Worm (Caenorhabditis elegans) whole organism, late embryonic: Measurements from ENCODE around the gene aldo-1.

Experiments
- C08G9.2 ChIP-seq: sonication (generic microtip); optimal IDR thresholded peaks from 2 replicates; lab custom pipeline; 2016; ENCODE audit warnings: mild to moderate bottlenecking, missing genetic modification characterization, moderate library complexity, missing compliant biosample characterization
- C38D4.7 ChIP-seq: fragments of 200-800 bp; sonication (Bioruptor generic); optimal IDR thresholded peaks from 2 replicates; lab custom pipeline; 2018; ENCODE audit warnings: mild to moderate bottlenecking, missing genetic modification characterization, moderate library complexity, missing compliant biosample characterization
- F13H6.1 ChIP-seq: sonication (generic microtip); optimal IDR thresholded peaks from 2 replicates; lab custom pipeline; 2016; ENCODE audit warnings: missing genetic modification characterization, missing compliant biosample characterization
- K02D7.2 ChIP-seq: sonication (generic microtip); optimal IDR thresholded peaks from 2 replicates; lab custom pipeline; 2017; ENCODE audit warnings: mild to moderate bottlenecking, missing genetic modification characterization, missing compliant biosample characterization
- K09A11.1 ChIP-seq: sonication (generic microtip); optimal IDR thresholded peaks from 2 replicates; lab custom pipeline; 2017; ENCODE audit warnings: antibody characterized with exemption, mild to moderate bottlenecking, missing genetic modification characterization, missing compliant biosample characterization; ENCODE audit not compliant: insufficient read depth
- Y22D7AL.16 ChIP-seq: sonication (generic microtip); optimal IDR thresholded peaks from 2 replicates; lab custom pipeline; 2016; ENCODE audit warnings: missing genetic modification characterization, missing compliant biosample characterization
- ama-1 ChIP-seq: fragments of 150-350 bp; optimal IDR thresholded peaks from 2 replicates; lab custom pipeline; 2014
- ceh-14 ChIP-seq: sonication (generic microtip); optimal IDR thresholded peaks from 2 replicates; lab custom pipeline; 2016; ENCODE audit warnings: missing genotype, missing genetic modification characterization, missing compliant biosample characterization
- ceh-19 ChIP-seq: fragments of 200-800 bp; sonication (Bioruptor generic); optimal IDR thresholded peaks from 2 replicates; lab custom pipeline; 2018; ENCODE audit warnings: mild to moderate bottlenecking, missing genetic modification characterization, missing compliant biosample characterization
- ceh-22 ChIP-seq: sonication (generic microtip); optimal IDR thresholded peaks from 2 replicates; lab custom pipeline; 2017; ENCODE audit warnings: missing biosample characterization, missing genetic modification characterization
- ceh-30 ChIP-seq: fragments of 150-350 bp; optimal IDR thresholded peaks from 2 replicates; lab custom pipeline; 2014; ENCODE audit warnings: missing biosample characterization, missing genetic modification characterization
- ceh-45 ChIP-seq: fragments of 200-800 bp; sonication (Bioruptor generic); IDR thresholded peaks from 2 replicates; pipeline ENCODE4 v1.3.6; 2022; ENCODE audit warnings: missing genetic modification reagents, missing genetic modification characterization, missing compliant biosample characterization
- ceh-6 ChIP-seq: fragments of 200-800 bp; sonication (Bioruptor generic); optimal IDR thresholded peaks from 2 replicates; lab custom pipeline; 2018; ENCODE audit warnings: mild to moderate bottlenecking, missing genetic modification characterization, missing compliant biosample characterization
- ceh-9 ChIP-seq: sonication (generic microtip); optimal IDR thresholded peaks from 2 replicates; lab custom pipeline; 2016; ENCODE audit warnings: mild to moderate bottlenecking, missing genetic modification characterization, inconsistent platforms, missing compliant biosample characterization
- elt-4 ChIP-seq: sonication (generic microtip); optimal IDR thresholded peaks from 2 replicates; lab custom pipeline; 2016; ENCODE audit warnings: missing genetic modification characterization, missing compliant biosample characterization
- fkh-6 ChIP-seq: sonication (generic microtip); optimal IDR thresholded peaks from 2 replicates; lab custom pipeline; 2016; ENCODE audit warnings: missing genetic modification characterization, missing compliant biosample characterization
- hlh-13 ChIP-seq: fragments of 200-800 bp; sonication (Bioruptor generic); optimal IDR thresholded peaks from 2 replicates; lab custom pipeline; 2018; ENCODE audit warnings: mild to moderate bottlenecking, missing genetic modification characterization, missing compliant biosample characterization
- hlh-15 ChIP-seq: sonication (generic microtip); optimal IDR thresholded peaks from 2 replicates; lab custom pipeline; 2016; ENCODE audit warnings: missing genetic modification characterization, missing compliant biosample characterization
- hlh-30 ChIP-seq: sonication (generic microtip); optimal IDR thresholded peaks from 2 replicates; lab custom pipeline; 2017; ENCODE audit warnings: antibody characterized with exemption, missing genetic modification characterization, missing compliant biosample characterization; ENCODE audit not compliant: insufficient read depth
- hlh-8 ChIP-seq: sonication (generic microtip); optimal IDR thresholded peaks from 2 replicates; lab custom pipeline; 2016; ENCODE audit warnings: missing genotype, missing genetic modification characterization, missing compliant biosample characterization
- lim-6 ChIP-seq: sonication (generic microtip); optimal IDR thresholded peaks from 2 replicates; lab custom pipeline; 2016; ENCODE audit warnings: missing genetic modification characterization, missing compliant biosample characterization
- mec-3 ChIP-seq: sonication (generic microtip); optimal IDR thresholded peaks from 2 replicates; lab custom pipeline; 2016; ENCODE audit warnings: borderline replicate concordance, missing genetic modification characterization, missing compliant biosample characterization
- nfya-1 ChIP-seq: sonication (generic microtip); optimal IDR thresholded peaks from 2 replicates; lab custom pipeline; 2017; ENCODE audit warnings: missing genetic modification characterization, mild to moderate bottlenecking, missing compliant biosample characterization, antibody characterized with exemption, moderate library complexity
- npax-4 ChIP-seq: sonication (generic microtip); optimal IDR thresholded peaks from 2 replicates; lab custom pipeline; 2016; ENCODE audit warnings: missing genetic modification characterization, missing compliant biosample characterization
- odd-2 ChIP-seq: sonication (generic microtip); optimal IDR thresholded peaks from 2 replicates; lab custom pipeline; 2017; ENCODE audit warnings: antibody characterized with exemption, mild to moderate bottlenecking, missing genetic modification characterization, missing compliant biosample characterization
- pag-3 ChIP-seq: sonication (generic microtip); optimal IDR thresholded peaks from 2 replicates; lab custom pipeline; 2016; ENCODE audit warnings: missing compliant biosample characterization, missing genetic modification characterization, borderline replicate concordance
- pax-1 ChIP-seq: fragments of 150-350 bp; optimal IDR thresholded peaks from 2 replicates; lab custom pipeline; 2014; ENCODE audit warnings: missing biosample characterization, missing genetic modification characterization
- pha-4 ChIP-seq: fragments of 150-350 bp; optimal IDR thresholded peaks from 2 replicates; lab custom pipeline; 2018; ENCODE audit warnings: missing biosample characterization, missing genetic modification reagents, missing genetic modification characterization
- pqm-1 ChIP-seq: sonication (generic microtip); optimal IDR thresholded peaks from 2 replicates; lab custom pipeline; 2016; ENCODE audit warnings: missing genetic modification characterization, missing compliant biosample characterization
- rnt-1 ChIP-seq: sonication (generic microtip); optimal IDR thresholded peaks from 2 replicates; lab custom pipeline; 2016; ENCODE audit warnings: missing genetic modification characterization, missing compliant biosample characterization
- sox-2 ChIP-seq: fragments of 200-800 bp; sonication (Bioruptor generic); IDR thresholded peaks from 2 replicates; pipeline ENCODE4 v1.3.6; 2022; ENCODE audit warnings: missing genetic modification reagents, missing genetic modification characterization, missing compliant biosample characterization
- sox-4 ChIP-seq: sonication (generic microtip); optimal IDR thresholded peaks from 2 replicates; lab custom pipeline; 2017; ENCODE audit warnings: mild to moderate bottlenecking, missing genetic modification characterization, inconsistent platforms, missing compliant biosample characterization
- tbx-2 ChIP-seq: sonication (generic microtip); optimal IDR thresholded peaks from 2 replicates; lab custom pipeline; 2016; ENCODE audit warnings: missing genetic modification characterization, missing compliant biosample characterization
- tbx-7 ChIP-seq: sonication (generic microtip); optimal IDR thresholded peaks from 2 replicates; lab custom pipeline; 2016; ENCODE audit warnings: missing genotype, missing genetic modification characterization, missing compliant biosample characterization
- ttx-3 ChIP-seq: sonication (generic microtip); optimal IDR thresholded peaks from 2 replicates; lab custom pipeline; 2016; ENCODE audit warnings: missing genetic modification reagents, missing genetic modification characterization, missing compliant biosample characterization
- unc-55 ChIP-seq: sonication (generic microtip); optimal IDR thresholded peaks from 2 replicates; lab custom pipeline; 2017; ENCODE audit warnings: missing biosample characterization, missing genetic modification reagents, missing genetic modification characterization
- unc-86 ChIP-seq: sonication (generic microtip); optimal IDR thresholded peaks from 2 replicates; lab custom pipeline; 2016; ENCODE audit warnings: missing genetic modification characterization, missing compliant biosample characterization
- zip-5 ChIP-seq: sonication (generic microtip); optimal IDR thresholded peaks from 2 replicates; lab custom pipeline; 2016; ENCODE audit warnings: missing genetic modification characterization, missing compliant biosample characterization
- ztf-16 ChIP-seq: sonication (generic microtip); optimal IDR thresholded peaks from 2 replicates; lab custom pipeline; 2017; ENCODE audit warnings: missing genetic modification characterization, missing compliant biosample characterization

aldo-1 gene

ce11 chrIII:13604834-13605233, 40.1 kb upstream of the aldo-1 start:
- TF ChIP-seq ceh-19 (no peak), elt-4 (peak; percentile 48)

DNA sequence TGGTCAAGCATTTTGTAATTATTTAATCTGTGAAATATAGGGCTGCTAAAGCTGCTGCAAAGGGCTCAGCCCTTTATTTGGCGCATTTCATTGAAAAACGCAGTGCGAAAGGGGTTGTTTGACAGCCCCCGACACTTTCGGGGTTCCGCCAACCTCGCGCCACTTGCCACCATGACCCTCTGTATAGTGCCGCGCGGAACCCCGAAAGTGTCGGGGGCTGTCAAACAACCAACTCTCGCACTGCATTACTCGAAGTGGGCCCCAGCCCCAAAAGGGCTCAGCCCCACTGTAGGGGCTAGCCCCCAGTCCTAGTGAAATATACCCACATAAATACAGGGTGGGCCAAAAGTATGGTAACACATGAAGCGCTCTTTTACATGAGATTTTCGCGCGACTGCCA, 35.5 kb upstream of the aldo-1 start:
- TF ChIP-seq pax-1 (tag; lab: Kevin White, UChicago) (no peak), hlh-8 (no peak), tbx-2 (tag; lab: Kevin White, UChicago) (no peak), ceh-9 (tag; lab: Kevin White, UChicago) (no peak), unc-55 (no peak), pha-4 (tag; lab: Kevin White, UChicago) (no peak)

DNA sequence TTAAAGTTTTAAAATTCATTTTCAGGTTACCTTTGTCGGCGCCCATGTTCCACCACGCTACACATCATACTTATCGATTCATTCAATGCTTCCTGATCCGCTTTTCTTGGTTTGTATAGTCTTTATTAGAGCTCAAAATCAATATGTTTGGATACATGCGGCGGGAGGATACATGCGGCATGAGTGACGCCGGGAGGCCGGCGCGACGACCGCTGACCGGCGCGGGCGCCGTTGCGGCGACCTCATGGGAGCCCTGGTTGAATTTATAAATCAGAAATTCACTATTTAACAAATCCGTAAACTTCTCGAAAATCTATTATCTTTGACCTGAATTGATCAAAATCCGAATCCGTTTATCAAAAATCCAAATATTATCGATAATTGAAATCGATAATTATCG, 17.0 kb upstream of the aldo-1 start:
- TF ChIP-seq pqm-1 (tag; lab: Kevin White, UChicago) (no peak), pag-3 (no peak), ceh-14 (tag; lab: Kevin White, UChicago) (no peak), sox-2 (GFP tag; lab: Robert Waterston, UW) (no peak), ceh-30 (tag; lab: Kevin White, UChicago) (no peak), ceh-22 (tag; lab: Kevin White, UChicago) (no peak), C38D4.7 (GFP tag; lab: Kevin White, UChicago) (no peak), lim-6 (tag; lab: Kevin White, UChicago) (no peak), ceh-6 (GFP tag; lab: Kevin White, UChicago) (no peak)
- TF ChIP-seq, all 69 proteins: peak for 0

DNA sequence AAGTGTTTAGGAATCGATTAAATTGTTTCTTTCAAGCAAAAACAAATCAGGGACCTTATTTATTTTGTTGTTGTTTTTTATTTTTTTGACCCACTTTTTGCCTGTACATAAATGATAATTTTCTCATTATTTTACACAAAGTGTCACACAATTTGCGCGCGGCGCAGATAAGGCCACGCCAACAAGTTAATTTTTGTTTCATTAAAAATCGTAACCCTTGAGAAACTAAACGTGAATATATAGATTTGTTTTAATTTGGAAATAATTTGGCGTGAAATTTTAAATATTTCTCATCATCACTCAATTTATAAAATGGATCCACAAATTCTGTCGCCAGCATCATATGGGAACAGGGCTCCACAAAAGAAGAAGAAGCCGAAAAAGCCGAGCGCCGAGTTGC, 15.8 kb upstream of the aldo-1 start, which contains the start of gene T05D4.5:
TSS of gene T05D4.5 (plus strand) at position 301 of the 400 bp plus-strand sequence.
- TF ChIP-seq ttx-3 (tag; lab: Kevin White, UChicago) (no peak), Y22D7AL.16 (tag; lab: Kevin White, UChicago) (no peak), ztf-16 (tag; lab: Kevin White, UChicago) (no peak), hlh-30 (tag; lab: Kevin White, UChicago) (no peak), elt-4 (no peak), mec-3 (no peak), pha-4 (tag; lab: Kevin White, UChicago) (no peak), ceh-30 (tag; lab: Kevin White, UChicago) (no peak), hlh-13 (no peak), fkh-6 (tag; lab: Kevin White, UChicago) (no peak), K09A11.1 (no peak), hlh-15 (tag; lab: Kevin White, UChicago) (no peak), F13H6.1 (no peak), K02D7.2 (no peak), nfya-1 (tag; lab: Kevin White, UChicago) (no peak), pag-3 (no peak)

- TF ChIP-seq rnt-1 (tag; lab: Kevin White, UChicago) = no peak
- TF ChIP-seq unc-55 = no peak
- no peak for TF ChIP-seq ama-1 (lab: Kevin White, UChicago)
Measured at ce11 chrIII:13580076-13580475, 15.3 kb upstream of the aldo-1 start.

- no peak for TF ChIP-seq ama-1 (lab: Kevin White, UChicago)
- TF ChIP-seq nfya-1 (tag; lab: Kevin White, UChicago) = no peak
- TF ChIP-seq C08G9.2 = no peak
- TF ChIP-seq F13H6.1 = no peak
- TF ChIP-seq sox-4 = no peak
- no peak for TF ChIP-seq fkh-6 (tag; lab: Kevin White, UChicago)
- TF ChIP-seq ceh-30 (tag; lab: Kevin White, UChicago) = no peak
- no peak for TF ChIP-seq unc-86 (tag; lab: Kevin White, UChicago)
- no peak for TF ChIP-seq odd-2 (tag; lab: Kevin White, UChicago)
- no peak for TF ChIP-seq ceh-45 (GFP tag; lab: Robert Waterston, UW)
- no peak for TF ChIP-seq npax-4 (tag; lab: Kevin White, UChicago)
- TF ChIP-seq tbx-7 = no peak
- no peak for TF ChIP-seq zip-5 (tag; lab: Kevin White, UChicago)
Measured at ce11 chrIII:13575610-13576232, 11.0 kb upstream of the aldo-1 start, which contains the start of gene osm-7. osm-7 (plus strand) TSS chrIII:13576182.
